Worm (Caenorhabditis elegans) whole organism, L1 larva: ENCODE data around the gene H41C03.2.

Source experiments
- C16A3.4 ChIP-seq: fragments of 150-350 bp; optimal IDR thresholded peaks from 2 replicates; lab custom pipeline; 2014; ENCODE audit warnings: missing biosample characterization, missing genetic modification characterization
- C34B4.2 ChIP-seq: sonication (generic microtip); optimal IDR thresholded peaks from 2 replicates; lab custom pipeline; 2017; ENCODE audit warnings: mild to moderate bottlenecking, missing genetic modification characterization, missing compliant biosample characterization
- F16B12.6 ChIP-seq: fragments of 150-350 bp; optimal IDR thresholded peaks from 2 replicates; lab custom pipeline; 2014; ENCODE audit warnings: missing biosample characterization, missing genetic modification characterization
- Y116A8C.19 ChIP-seq: sonication (generic microtip); optimal IDR thresholded peaks from 2 replicates; lab custom pipeline; 2016; ENCODE audit warnings: missing compliant biosample characterization, missing genetic modification characterization, borderline replicate concordance
- aha-1 ChIP-seq: fragments of 150-350 bp; optimal IDR thresholded peaks from 2 replicates; lab custom pipeline; 2014; ENCODE audit warnings: missing biosample characterization, missing genetic modification characterization
- alr-1 ChIP-seq: fragments of 200-800 bp; sonication (Bioruptor generic); optimal IDR thresholded peaks from 2 replicates; lab custom pipeline; 2018; ENCODE audit warnings: borderline replicate concordance, mild to moderate bottlenecking, missing genetic modification characterization, missing compliant biosample characterization
- aly-2 ChIP-seq: fragments of 150-350 bp; optimal IDR thresholded peaks from 2 replicates; lab custom pipeline; 2014; ENCODE audit warnings: missing biosample characterization, missing genetic modification characterization
- ama-1 ChIP-seq: fragments of 150-350 bp; optimal IDR thresholded peaks from 2 replicates; lab custom pipeline; 2014
- ceh-63 ChIP-seq: fragments of 200-800 bp; sonication (Bioruptor generic); optimal IDR thresholded peaks from 2 replicates; lab custom pipeline; 2018; ENCODE audit warnings: mild to moderate bottlenecking, missing genetic modification characterization, missing compliant biosample characterization
- ceh-8 ChIP-seq: fragments of 200-800 bp; sonication (Bioruptor generic); optimal IDR thresholded peaks from 2 replicates; lab custom pipeline; 2018; ENCODE audit warnings: mild to moderate bottlenecking, missing genetic modification characterization, moderate library complexity, missing compliant biosample characterization
- ceh-82 ChIP-seq, 3 experiments: fragments of 150-350 bp in 1 of 3; sonication (generic microtip) in 2 of 3; optimal IDR thresholded peaks; 2 replicates each; lab custom pipeline; 2014 to 2017; ENCODE audit warnings: missing biosample characterization in 3 of 3, missing genetic modification characterization in 3 of 3
- dpl-1 ChIP-seq, 3 experiments: fragments of 150-350 bp in 2 of 3; sonication (generic microtip) in 1 of 3; optimal IDR thresholded peaks; 2 replicates each; lab custom pipeline; 2014 to 2017; ENCODE audit warnings: missing biosample characterization in 3 of 3, missing genetic modification characterization in 3 of 3, missing genetic modification reagents in 3 of 3
- efl-1 ChIP-seq, 4 experiments: fragments of 150-350 bp; optimal IDR thresholded peaks in 3 of 4; peaks in 1 of 4; 1 replicate in 1 of 4; 2 replicates in 3 of 4; lab custom pipeline; 2014; ENCODE audit warnings: missing biosample characterization in 2 of 4, missing genetic modification characterization in 2 of 4, missing genetic modification reagents in 2 of 4
- efl-3 ChIP-seq: fragments of 200-800 bp; sonication (Bioruptor generic); optimal IDR thresholded peaks from 2 replicates; lab custom pipeline; 2018; ENCODE audit warnings: mild to moderate bottlenecking, missing genetic modification characterization, missing compliant biosample characterization
- elt-2 ChIP-seq: sonication (generic microtip); optimal IDR thresholded peaks from 2 replicates; lab custom pipeline; 2016; ENCODE audit warnings: missing genetic modification characterization, mild to moderate bottlenecking, inconsistent platforms, missing compliant biosample characterization, missing genetic modification reagents
- fkh-10 ChIP-seq: sonication (generic microtip); optimal IDR thresholded peaks from 2 replicates; lab custom pipeline; 2017; ENCODE audit warnings: missing biosample characterization, missing genetic modification reagents, missing genetic modification characterization
- fkh-4 ChIP-seq: sonication (generic microtip); optimal IDR thresholded peaks from 2 replicates; lab custom pipeline; 2016; ENCODE audit warnings: missing compliant biosample characterization, missing genetic modification characterization, borderline replicate concordance
- fkh-8 ChIP-seq: sonication (generic microtip); optimal IDR thresholded peaks from 2 replicates; lab custom pipeline; 2016; ENCODE audit warnings: mild to moderate bottlenecking, missing genetic modification characterization, missing compliant biosample characterization
- fos-1 ChIP-seq: fragments of 150-350 bp; optimal IDR thresholded peaks from 2 replicates; lab custom pipeline; 2014; ENCODE audit warnings: missing biosample characterization, missing genetic modification characterization
- grh-1 ChIP-seq: fragments of 200-800 bp; sonication (Bioruptor generic); IDR thresholded peaks from 2 replicates; pipeline ENCODE4 v1.3.6; 2022; ENCODE audit warnings: missing genetic modification reagents, missing genetic modification characterization, missing compliant biosample characterization
- hlh-17 ChIP-seq: fragments of 200-800 bp; sonication (Bioruptor generic); optimal IDR thresholded peaks from 2 replicates; lab custom pipeline; 2018; ENCODE audit warnings: missing genetic modification characterization, mild to moderate bottlenecking, missing compliant biosample characterization, moderate library complexity, borderline replicate concordance
- hlh-4 ChIP-seq: sonication (generic microtip); optimal IDR thresholded peaks from 2 replicates; lab custom pipeline; 2016; ENCODE audit warnings: mild to moderate bottlenecking, missing genetic modification characterization, missing compliant biosample characterization
- hpl-2 ChIP-seq: fragments of 150-350 bp; optimal IDR thresholded peaks from 2 replicates; lab custom pipeline; 2014; ENCODE audit warnings: missing biosample characterization, missing genetic modification reagents, missing genetic modification characterization
- isw-1 ChIP-seq: fragments of 200-800 bp; sonication (Bioruptor generic); IDR thresholded peaks from 2 replicates; pipeline ENCODE4 v1.3.6; 2022; ENCODE audit warnings: missing genetic modification characterization, missing compliant biosample characterization
- jun-1 ChIP-seq: fragments of 150-350 bp; optimal IDR thresholded peaks from 2 replicates; lab custom pipeline; 2014; ENCODE audit warnings: missing biosample characterization, missing genetic modification reagents, missing genetic modification characterization
- lin-35 ChIP-seq, 2 experiments: fragments of 150-350 bp; optimal IDR thresholded peaks; 2 replicates each; lab custom pipeline; 2014; ENCODE audit warnings: missing biosample characterization in 2 of 2, missing genetic modification characterization in 2 of 2, missing genetic modification reagents in 2 of 2
- lin-39 ChIP-seq: fragments of 150-350 bp; optimal IDR thresholded peaks from 2 replicates; lab custom pipeline; 2014; ENCODE audit warnings: missing biosample characterization, missing genetic modification reagents, missing genetic modification characterization
- lsy-2 ChIP-seq, 2 experiments: fragments of 150-350 bp; optimal IDR thresholded peaks; 2 replicates each; lab custom pipeline; 2014; ENCODE audit warnings: missing biosample characterization in 2 of 2, missing genetic modification characterization in 2 of 2
- mdl-1 ChIP-seq, 2 experiments: fragments of 150-350 bp; optimal IDR thresholded peaks; 2 replicates each; lab custom pipeline; 2014 to 2017; ENCODE audit warnings: missing biosample characterization in 2 of 2, missing genetic modification characterization in 2 of 2, inconsistent platforms in 1 of 2
- mef-2 ChIP-seq: fragments of 150-350 bp; optimal IDR thresholded peaks from 2 replicates; lab custom pipeline; 2014; ENCODE audit warnings: missing biosample characterization, missing genetic modification characterization
- nhr-11 ChIP-seq: fragments of 150-350 bp; optimal IDR thresholded peaks from 2 replicates; lab custom pipeline; 2014; ENCODE audit warnings: missing biosample characterization, missing genetic modification characterization
- nhr-12 ChIP-seq: sonication (generic microtip); optimal IDR thresholded peaks from 2 replicates; lab custom pipeline; 2017; ENCODE audit warnings: missing biosample characterization, missing genetic modification characterization
- nhr-19 ChIP-seq: fragments of 200-800 bp; sonication (Bioruptor generic); conservative IDR thresholded peaks from 2 replicates; pipeline ENCODE4 v1.3.6; 2022; ENCODE audit warnings: missing genetic modification characterization, missing compliant biosample characterization
- nhr-20 ChIP-seq: sonication (generic microtip); optimal IDR thresholded peaks from 2 replicates; lab custom pipeline; 2016; ENCODE audit warnings: mild to moderate bottlenecking, missing genetic modification characterization, missing compliant biosample characterization
- nhr-237 ChIP-seq: fragments of 150-350 bp; optimal IDR thresholded peaks from 2 replicates; lab custom pipeline; 2014; ENCODE audit warnings: missing biosample characterization, missing genetic modification characterization
- nhr-47 ChIP-seq: sonication (generic microtip); optimal IDR thresholded peaks from 2 replicates; lab custom pipeline; 2016; ENCODE audit warnings: mild to moderate bottlenecking, missing genetic modification characterization, moderate library complexity, missing compliant biosample characterization
- nhr-71 ChIP-seq: sonication (generic microtip); optimal IDR thresholded peaks from 2 replicates; lab custom pipeline; 2016; ENCODE audit warnings: mild to moderate bottlenecking, missing genetic modification characterization, moderate library complexity, missing compliant biosample characterization
- nhr-77 ChIP-seq: fragments of 150-350 bp; optimal IDR thresholded peaks from 2 replicates; lab custom pipeline; 2014; ENCODE audit warnings: missing biosample characterization, missing genetic modification characterization
- nhr-85 ChIP-seq: sonication (generic microtip); peaks from one replicate; lab custom pipeline; 2016; ENCODE audit warnings: missing genetic modification characterization, inconsistent platforms, missing compliant biosample characterization
- pag-3 ChIP-seq: sonication (generic microtip); optimal IDR thresholded peaks from 2 replicates; lab custom pipeline; 2017; ENCODE audit warnings: missing genetic modification characterization, mild to moderate bottlenecking, missing compliant biosample characterization, antibody characterized with exemption, borderline replicate concordance; ENCODE audit not compliant: insufficient read depth
- pax-3 ChIP-seq: fragments of 200-800 bp; sonication (Bioruptor generic); optimal IDR thresholded peaks from 2 replicates; lab custom pipeline; 2018; ENCODE audit warnings: mild to moderate bottlenecking, missing genetic modification characterization, moderate library complexity, missing compliant biosample characterization
- rnt-1 ChIP-seq: sonication (generic microtip); optimal IDR thresholded peaks from 2 replicates; lab custom pipeline; 2016; ENCODE audit warnings: mild to moderate bottlenecking, missing genetic modification characterization, moderate library complexity, missing compliant biosample characterization
- skn-1 ChIP-seq: fragments of 150-350 bp; optimal IDR thresholded peaks from 2 replicates; lab custom pipeline; 2014; ENCODE audit warnings: missing biosample characterization, missing genetic modification characterization
- sptf-1 ChIP-seq: fragments of 150-350 bp; optimal IDR thresholded peaks from 2 replicates; lab custom pipeline; 2014; ENCODE audit warnings: missing biosample characterization, missing genetic modification characterization
- sup-37 ChIP-seq: fragments of 200-800 bp; sonication (Bioruptor generic); optimal IDR thresholded peaks from 2 replicates; lab custom pipeline; 2018; ENCODE audit warnings: mild to moderate bottlenecking, missing genetic modification characterization, missing compliant biosample characterization
- swsn-7 ChIP-seq: sonication (generic microtip); optimal IDR thresholded peaks from 2 replicates; lab custom pipeline; 2016; ENCODE audit warnings: missing genetic modification characterization, missing compliant biosample characterization
- tlp-1 ChIP-seq: fragments of 150-350 bp; optimal IDR thresholded peaks from 2 replicates; lab custom pipeline; 2014; ENCODE audit warnings: missing biosample characterization, missing genetic modification characterization
- unc-130 ChIP-seq: fragments of 150-350 bp; optimal IDR thresholded peaks from 2 replicates; lab custom pipeline; 2017; ENCODE audit warnings: missing biosample characterization, missing genetic modification characterization, inconsistent platforms
- unc-30 ChIP-seq: sonication (generic microtip); optimal IDR thresholded peaks from 2 replicates; lab custom pipeline; 2017; ENCODE audit warnings: missing biosample characterization, missing genetic modification characterization
- unc-62 ChIP-seq: fragments of 150-350 bp; optimal IDR thresholded peaks from 2 replicates; lab custom pipeline; 2014; ENCODE audit warnings: missing biosample characterization, missing genetic modification reagents, missing genetic modification characterization
- vab-15 ChIP-seq: sonication (generic microtip); optimal IDR thresholded peaks from 2 replicates; lab custom pipeline; 2017; ENCODE audit warnings: missing genotype, mild to moderate bottlenecking, missing genetic modification characterization, missing compliant biosample characterization
- zag-1 ChIP-seq: fragments of 150-350 bp; optimal IDR thresholded peaks from 2 replicates; lab custom pipeline; 2014; ENCODE audit warnings: missing biosample characterization, missing genetic modification characterization

H41C03.2 gene

DNA sequence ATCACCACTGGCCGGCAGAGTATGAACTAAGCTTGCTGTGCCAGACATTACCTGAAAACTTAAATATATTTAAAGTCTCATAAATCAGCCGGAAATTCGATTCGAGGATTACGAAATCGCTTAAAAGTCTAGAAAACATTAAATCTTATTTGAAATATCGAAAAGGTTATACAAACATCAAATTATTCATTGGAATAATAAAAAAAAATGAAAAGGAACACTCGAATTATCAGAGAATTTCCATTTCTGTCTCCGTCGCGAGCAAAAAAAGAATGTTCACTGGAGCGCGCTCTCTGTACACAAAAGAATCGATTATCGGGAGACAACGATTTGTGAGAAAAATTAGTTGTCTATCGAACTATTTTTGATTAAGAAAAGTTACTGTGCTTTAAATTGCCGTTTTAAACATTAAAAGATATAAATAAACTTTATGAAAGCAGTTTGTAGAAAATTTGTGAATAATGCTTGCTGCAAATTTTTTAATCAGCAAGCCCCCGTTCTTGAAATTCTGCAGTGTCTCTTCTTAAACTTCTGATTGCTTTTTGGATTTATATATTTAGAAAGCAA lies 15.7 kb downstream of the H41C03.2 start, which contains the start of gene fzo-1 (continued):
- TF ChIP-seq unc-62, result no peak
- no peak for TF ChIP-seq C34B4.2 (tag; lab: Kevin White, UChicago)
- no peak for TF ChIP-seq sptf-1 (tag; lab: Kevin White, UChicago)
- no peak for TF ChIP-seq zag-1 (tag; lab: Kevin White, UChicago)
- TF ChIP-seq nhr-11 (tag; lab: Kevin White, UChicago), result no peak
- TF ChIP-seq isw-1, result peak; percentile 52
- TF ChIP-seq nhr-12 (tag; lab: Kevin White, UChicago), result no peak
- TF ChIP-seq F16B12.6 (tag; lab: Kevin White, UChicago), result peak; percentile 7
- peak; percentile 69 for TF ChIP-seq nhr-47
- TF ChIP-seq nhr-85 (tag; lab: Kevin White, UChicago), result peak; percentile 56
- TF ChIP-seq mef-2, result no peak
- TF ChIP-seq lin-39 (tag; lab: Kevin White, UChicago), result no peak
- no peak for TF ChIP-seq grh-1 (GFP tag; lab: Robert Waterston, UW)
- peak; percentile 45 for TF ChIP-seq C16A3.4 (tag; lab: Kevin White, UChicago)
- no peak for TF ChIP-seq fos-1 (tag; lab: Kevin White, UChicago)
- TF ChIP-seq skn-1 (tag; lab: Kevin White, UChicago), result peak; percentile 27
- TF ChIP-seq ceh-8, result no peak
- TF ChIP-seq pax-3 (tag; lab: Kevin White, UChicago), result peak; percentile 86
- TF ChIP-seq fkh-4 (tag; lab: Kevin White, UChicago), result peak; percentile 39
- TF ChIP-seq fkh-10 (GFP tag; lab: Kevin White, UChicago), result no peak
- TF ChIP-seq nhr-71, result peak; percentile 74
- no peak for TF ChIP-seq Y116A8C.19 (tag; lab: Kevin White, UChicago)
- no peak for TF ChIP-seq ama-1 (lab: Kevin White, UChicago)
- peak; percentile 45 for TF ChIP-seq swsn-7
- TF ChIP-seq lin-35 (GFP tag; optimal IDR thresholded peaks at IDR 0.05; lab: Kevin White, UChicago), result peak; percentile 38 to 55
- TF ChIP-seq rnt-1 (tag; lab: Kevin White, UChicago), result no peak
- TF ChIP-seq fkh-8, result peak; percentile 52
- TF ChIP-seq efl-3, result no peak
- peak; percentile 59 for TF ChIP-seq nhr-20
- no peak for TF ChIP-seq unc-130
- no peak for TF ChIP-seq nhr-77
- TF ChIP-seq aly-2 (tag; lab: Kevin White, UChicago), result no peak
- no peak for TF ChIP-seq mdl-1 (tag; optimal IDR thresholded peaks at IDR 0.05; lab: Kevin White, UChicago)
- peak in 1 of 2 experiments; percentile 66 for TF ChIP-seq lsy-2 (tag; optimal IDR thresholded peaks at IDR 0.05; lab: Kevin White, UChicago)
- no peak for TF ChIP-seq ceh-82 (tag; optimal IDR thresholded peaks at IDR 0.05; lab: Kevin White, UChicago)
- no peak for TF ChIP-seq hlh-4 (tag; lab: Kevin White, UChicago)
- TF ChIP-seq ceh-63 (GFP tag; lab: Kevin White, UChicago), result peak; percentile 72
- no peak for TF ChIP-seq nhr-237 (tag; lab: Kevin White, UChicago)
- TF ChIP-seq hpl-2 (GFP tag; lab: Kevin White, UChicago), result no peak
- no peak for TF ChIP-seq tlp-1 (tag; lab: Kevin White, UChicago)
- no peak for TF ChIP-seq alr-1 (tag; lab: Kevin White, UChicago)
- TF ChIP-seq efl-1 (optimal IDR thresholded peaks at IDR 0.05; lab: Kevin White, UChicago), result peak; percentile 42 to 50
- TF ChIP-seq efl-1 (GFP tag; optimal IDR thresholded peaks at IDR 0.05 in 1 of 2; lab: Kevin White, UChicago), result peak; percentile 22 to 36
- peak; percentile 13 to 35 (median 21) for TF ChIP-seq dpl-1 (GFP tag; optimal IDR thresholded peaks at IDR 0.05; lab: Kevin White, UChicago)
- no peak for TF ChIP-seq hlh-17 (GFP tag; lab: Kevin White, UChicago)
- 0 out of 2 replicates have a peak, but pooled peaks have one; percentile 16 for TF ChIP-seq nhr-19 (GFP tag; lab: Robert Waterston, UW)
- TF ChIP-seq unc-30, result no peak
- peak; percentile 37 for TF ChIP-seq elt-2 (tag; lab: Kevin White, UChicago)
- TF ChIP-seq pag-3, result no peak
- TF ChIP-seq aha-1, result no peak
- no peak for TF ChIP-seq sup-37 (GFP tag; lab: Kevin White, UChicago)
- no peak for TF ChIP-seq jun-1 (tag; lab: Kevin White, UChicago)
- TF ChIP-seq vab-15, result no peak
